Fruit fly (Drosophila melanogaster): ENCODE results near the gene CG8870.

CG8870 gene

dm6 chr3R:13401722-13402296, 22.2 kb downstream of the CG8870 start, which contains the start of gene GILT1:
Gene GILT1, minus strand, starts transcription at chr3R:13401862.
- TF ChIP-seq Hr96 (GFP tag; optimal IDR thresholded peaks at IDR 0.05) (no peak), Mnt (GFP tag; optimal IDR thresholded peaks at IDR 0.05) (peak; percentile 43), CG14711 (tag; optimal IDR thresholded peaks at IDR 0.05) (no peak), kay (GFP tag; ENCODE audit: borderline replicate concordance) (peak; percentile 69), ovo (GFP tag; optimal IDR thresholded peaks at IDR 0.05) (peak; percentile 44), bab1 (GFP tag; optimal IDR thresholded peaks at IDR 0.05) (peak; percentile 39), tj (GFP tag; optimal IDR thresholded peaks at IDR 0.05) (peak; percentile 1), CG5204 (GFP tag; optimal IDR thresholded peaks at IDR 0.05) (no peak), Crg-1 (GFP tag; optimal IDR thresholded peaks at IDR 0.05) (no peak), CG12768 (GFP tag; optimal IDR thresholded peaks at IDR 0.05) (no peak), toe (GFP tag; optimal IDR thresholded peaks at IDR 0.05) (no peak), CG1620 (GFP tag; optimal IDR thresholded peaks at IDR 0.05) (no peak), CG33017 (tag; optimal IDR thresholded peaks at IDR 0.05) (no peak), cic (GFP tag; optimal IDR thresholded peaks at IDR 0.05) (peak; percentile 22), CG7101 (tag; optimal IDR thresholded peaks at IDR 0.05) (peak; percentile 12), pad (GFP tag; optimal IDR thresholded peaks at IDR 0.05) (peak; percentile 59), CG11617 (GFP tag; optimal IDR thresholded peaks at IDR 0.05) (no peak)

dm6 chr3R:13403032-13403459, 23.4 kb downstream of the CG8870 start, which contains the start of gene Dpm3:
Gene Dpm3, minus strand, starts transcription at chr3R:13403051.
- TF ChIP-seq pad (GFP tag; optimal IDR thresholded peaks at IDR 0.05) (peak; percentile 15), tj (GFP tag; optimal IDR thresholded peaks at IDR 0.05) (peak; percentile 20), ovo (GFP tag; optimal IDR thresholded peaks at IDR 0.05) (no peak), Crg-1 (GFP tag; optimal IDR thresholded peaks at IDR 0.05) (peak; percentile 21), bab1 (GFP tag; optimal IDR thresholded peaks at IDR 0.05) (peak; percentile 54), CG1620 (GFP tag; optimal IDR thresholded peaks at IDR 0.05) (peak; percentile 58), CG7101 (tag; optimal IDR thresholded peaks at IDR 0.05) (no peak), toe (GFP tag; optimal IDR thresholded peaks at IDR 0.05) (peak; percentile 39), Mnt (GFP tag; optimal IDR thresholded peaks at IDR 0.05) (peak; percentile 11)

dm6 chr3R:13404841-13405441, 25.3 kb downstream of the CG8870 start, which contains the start of gene yellow-e3:
Gene yellow-e3, minus strand, starts transcription at chr3R:13404870.
- peak; percentile 1 for TF ChIP-seq kay (GFP tag; ENCODE audit: borderline replicate concordance)
- no peak for TF ChIP-seq ovo (GFP tag; optimal IDR thresholded peaks at IDR 0.05)
- TF ChIP-seq Clk (GFP tag; optimal IDR thresholded peaks at IDR 0.05): no peak

dm6 chr3R:13406898-13407297, 27.3 kb downstream of the CG8870 start, which contains the start of gene yellow-e2:
Gene yellow-e2, minus strand, starts transcription at chr3R:13406998.
- TF ChIP-seq Hr96 (GFP tag; optimal IDR thresholded peaks at IDR 0.05) (no peak), Clk (GFP tag; optimal IDR thresholded peaks at IDR 0.05) (no peak), CG7045 (GFP tag; optimal IDR thresholded peaks at IDR 0.05) (no peak), pad (GFP tag; optimal IDR thresholded peaks at IDR 0.05) (no peak), kay (GFP tag; ENCODE audit: borderline replicate concordance) (no peak), toe (GFP tag; optimal IDR thresholded peaks at IDR 0.05) (no peak), CG12768 (GFP tag; optimal IDR thresholded peaks at IDR 0.05) (no peak), tj (GFP tag; optimal IDR thresholded peaks at IDR 0.05) (no peak), CG5204 (GFP tag; optimal IDR thresholded peaks at IDR 0.05) (no peak), cic (GFP tag; optimal IDR thresholded peaks at IDR 0.05) (no peak), bab1 (GFP tag; optimal IDR thresholded peaks at IDR 0.05) (no peak), CG1620 (GFP tag; optimal IDR thresholded peaks at IDR 0.05) (no peak), Mnt (GFP tag; optimal IDR thresholded peaks at IDR 0.05) (no peak), Crg-1 (GFP tag; optimal IDR thresholded peaks at IDR 0.05) (no peak), CG11617 (GFP tag; optimal IDR thresholded peaks at IDR 0.05) (no peak), CG14711 (tag; optimal IDR thresholded peaks at IDR 0.05) (no peak), ovo (GFP tag; optimal IDR thresholded peaks at IDR 0.05) (no peak)

- TF ChIP-seq Mnt (GFP tag; optimal IDR thresholded peaks at IDR 0.05) (no peak), tj (GFP tag; optimal IDR thresholded peaks at IDR 0.05) (peak; percentile 26)
Observed at dm6 chr3R:13412704-13413103, 33.1 kb downstream of the CG8870 start.

- TF ChIP-seq CG7045 (GFP tag; optimal IDR thresholded peaks at IDR 0.05): no peak
- no peak for TF ChIP-seq CG12768 (GFP tag; optimal IDR thresholded peaks at IDR 0.05)
Observed at dm6 chr3R:13415186-13415585, 35.5 kb downstream of the CG8870 start, which contains the start of gene yellow-e. Gene yellow-e, minus strand, starts transcription at chr3R:13415286.

- TF ChIP-seq cnc (optimal IDR thresholded peaks at IDR 0.05) (no peak), kay (GFP tag; ENCODE audit: borderline replicate concordance) (no peak), toe (GFP tag; optimal IDR thresholded peaks at IDR 0.05) (no peak), CG5204 (GFP tag; optimal IDR thresholded peaks at IDR 0.05) (no peak)
Observed at dm6 chr3R:13417067-13417595, 37.5 kb downstream of the CG8870 start.
